Fruit fly (Drosophila melanogaster): Measurements from ENCODE around the gene Edem2.
A peak's percentile ranks its signal among the peaks of the same experiment; 100 is the strongest.

Gene Edem2

DNA sequence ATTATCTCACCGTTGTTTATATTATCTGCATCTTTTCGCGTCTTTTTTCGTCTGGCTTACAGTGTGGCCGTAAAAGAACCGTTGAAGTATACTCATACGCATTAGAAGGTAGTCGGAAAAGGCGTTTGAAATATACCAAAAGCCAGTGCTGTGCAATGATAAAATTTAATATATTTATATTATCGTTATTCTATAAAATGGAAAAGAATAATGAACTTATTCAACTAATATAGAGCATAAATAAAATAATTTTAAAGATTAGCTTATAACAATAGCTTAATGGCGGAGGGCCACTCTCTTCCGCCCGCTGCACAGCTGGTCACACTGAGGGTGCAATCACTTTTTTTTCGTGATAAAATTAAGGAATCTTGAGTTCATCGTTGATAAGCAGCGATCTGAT is at the start of gene Edem2, which contains the start of gene CG16974:
Gene Edem2, plus strand, starts transcription at position 308 of the 400 bp plus-strand sequence.
Gene CG16974, minus strand, starts transcription at position 86 of the 400 bp plus-strand sequence.
- TF ChIP-seq Rfx (GFP tag; IDR thresholded peaks at IDR 0.05): peak; percentile 81
- no peak for TF ChIP-seq hkb (optimal IDR thresholded peaks at IDR 0.05)
- TF ChIP-seq hkb (GFP tag; IDR thresholded peaks at IDR 0.05): peak; percentile 69
- no peak for TF ChIP-seq Meics (GFP tag; optimal IDR thresholded peaks at IDR 0.05)
- no peak for TF ChIP-seq Vsx1 (GFP tag; optimal IDR thresholded peaks at IDR 0.05)
- peak; percentile 25 for TF ChIP-seq CG6683 (GFP tag; optimal IDR thresholded peaks at IDR 0.05)
- no peak for TF ChIP-seq tna (GFP tag; IDR thresholded peaks at IDR 0.05; ENCODE audit: partially characterized antibody)
- TF ChIP-seq CG12769 (tag; optimal IDR thresholded peaks at IDR 0.05): no peak
- no peak for TF ChIP-seq hbn (GFP tag; IDR thresholded peaks at IDR 0.05; ENCODE audit: partially characterized antibody)
- TF ChIP-seq CG1529 (GFP tag; optimal IDR thresholded peaks at IDR 0.05): no peak
- TF ChIP-seq slbo (GFP tag; IDR thresholded peaks at IDR 0.05): peak; percentile 89
- no peak for TF ChIP-seq Fer3 (tag; optimal IDR thresholded peaks at IDR 0.05)
- no peak for TF ChIP-seq ERR (GFP tag; optimal IDR thresholded peaks at IDR 0.05)
- TF ChIP-seq Sox100B (GFP tag; optimal IDR thresholded peaks at IDR 0.05): no peak
- TF ChIP-seq BtbVII (GFP tag; optimal IDR thresholded peaks at IDR 0.05): no peak
- TF ChIP-seq CG10462 (GFP tag; optimal IDR thresholded peaks at IDR 0.05): peak; percentile 30
- TF ChIP-seq Nf-YA (GFP tag; IDR thresholded peaks at IDR 0.05): peak; percentile 57; the same call in 1 of the 2 replicates
- peak; percentile 65 for TF ChIP-seq esg (GFP tag; conservative IDR thresholded peaks at IDR 0.05)
- TF ChIP-seq HLHmδ (GFP tag; optimal IDR thresholded peaks at IDR 0.05): no peak
- peak; percentile 8 for TF ChIP-seq Bteb2 (GFP tag; optimal IDR thresholded peaks at IDR 0.05)
- peak; percentile 74 for TF ChIP-seq CG18764 (GFP tag; optimal IDR thresholded peaks at IDR 0.05)
- TF ChIP-seq wor (GFP tag; IDR thresholded peaks at IDR 0.05): peak; percentile 20; the same call in 1 of the 2 replicates
- TF ChIP-seq CG11247 (GFP tag; IDR thresholded peaks at IDR 0.05): peak; percentile 47; the same call in 1 of the 2 replicates
- 0 out of 2 replicates have a peak, but pooled peaks have one; percentile 26 for TF ChIP-seq Taf1 (GFP tag; IDR thresholded peaks at IDR 0.05)
- TF ChIP-seq gcm (GFP tag; optimal IDR thresholded peaks at IDR 0.05): no peak
- TF ChIP-seq Deaf1 (tag; optimal IDR thresholded peaks at IDR 0.05): no peak
- no peak for TF ChIP-seq sna (GFP tag; IDR thresholded peaks at IDR 0.05; ENCODE audit: partially characterized antibody)
- TF ChIP-seq Lhr (GFP tag; optimal IDR thresholded peaks at IDR 0.05): peak; percentile 89
- TF ChIP-seq Hmx (GFP tag; optimal IDR thresholded peaks at IDR 0.05): no peak
- TF ChIP-seq CG11398 (GFP tag; optimal IDR thresholded peaks at IDR 0.05): no peak
- TF ChIP-seq CG9817 (tag; optimal IDR thresholded peaks at IDR 0.05): peak; percentile 68
- TF ChIP-seq CG12744 (GFP tag; optimal IDR thresholded peaks at IDR 0.05): no peak
- no peak for TF ChIP-seq gsb (GFP tag; IDR thresholded peaks at IDR 0.05)
- no peak for TF ChIP-seq toy (GFP tag; IDR thresholded peaks at IDR 0.05)
- no peak for TF ChIP-seq CG6791 (GFP tag; IDR thresholded peaks at IDR 0.05; ENCODE audit: partially characterized antibody)
- no peak for TF ChIP-seq pita (GFP tag; optimal IDR thresholded peaks at IDR 0.05)
- no peak for TF ChIP-seq CkIIα-i1 (GFP tag; IDR thresholded peaks at IDR 0.05)
- no peak for TF ChIP-seq CG8281 (tag; optimal IDR thresholded peaks at IDR 0.05)
- TF ChIP-seq nmo (GFP tag; optimal IDR thresholded peaks at IDR 0.05): peak; percentile 84
- TF ChIP-seq Hr78 (GFP tag; optimal IDR thresholded peaks at IDR 0.05): no peak
- TF ChIP-seq CG1603 (tag; optimal IDR thresholded peaks at IDR 0.05): no peak
- peak; percentile 34 for TF ChIP-seq mam (GFP tag; optimal IDR thresholded peaks at IDR 0.05)
- TF ChIP-seq CG2199 (GFP tag; IDR thresholded peaks at IDR 0.05): no peak
- no peak for TF ChIP-seq kah (GFP tag; optimal IDR thresholded peaks at IDR 0.05)
- TF ChIP-seq HLH3B (GFP tag; IDR thresholded peaks at IDR 0.05): peak; percentile 76
- TF ChIP-seq CG16779 (GFP tag; IDR thresholded peaks at IDR 0.05): no peak
- TF ChIP-seq nau (GFP tag; optimal IDR thresholded peaks at IDR 0.05): no peak
- TF ChIP-seq vnd (GFP tag; IDR thresholded peaks at IDR 0.05; ENCODE audit: partially characterized antibody): no peak
- TF ChIP-seq CG17912 (GFP tag; optimal IDR thresholded peaks at IDR 0.05): no peak
- no peak for TF ChIP-seq Side (GFP tag; optimal IDR thresholded peaks at IDR 0.05)
- TF ChIP-seq da (GFP tag; optimal IDR thresholded peaks at IDR 0.05): no peak
